Worm (Caenorhabditis elegans): Measurements from ENCODE around the gene srd-32.
A peak's percentile ranks its signal among the peaks of the same experiment; 100 is the strongest.

srd-32 gene

ce11 chrV:4884490-4884889 is 19.0 kb downstream of the srd-32 start, which contains the start of gene T19H12.12:
T19H12.12 (plus strand) TSS chrV:4884790.
- no peak for TF ChIP-seq egl-43 (GFP tag; IDR thresholded peaks at IDR 0.05)
- TF ChIP-seq lim-7 (GFP tag; IDR thresholded peaks at IDR 0.05) = no peak
- no peak for TF ChIP-seq ceh-62 (tag; optimal IDR thresholded peaks at IDR 0.05)
- no peak for TF ChIP-seq dmd-8 (GFP tag; IDR thresholded peaks at IDR 0.05)
- TF ChIP-seq hlh-30 (tag; optimal IDR thresholded peaks at IDR 0.05; ENCODE audit: insufficient read depth) = no peak

- TF ChIP-seq mdl-1 (tag; optimal IDR thresholded peaks at IDR 0.05) (no peak), ceh-32 (tag; optimal IDR thresholded peaks at IDR 0.05; ENCODE audit: poor library complexity) (no peak), R02D3.7 (tag; optimal IDR thresholded peaks at IDR 0.05) (no peak), snpc-4 (tag; optimal IDR thresholded peaks at IDR 0.05) (no peak), zip-2 (tag; optimal IDR thresholded peaks at IDR 0.05) (no peak), zip-11 (GFP tag; IDR thresholded peaks at IDR 0.05) (no peak), F26F4.8 (GFP tag; conservative IDR thresholded peaks at IDR 0.05) (no peak), daf-19 (GFP tag; conservative IDR thresholded peaks at IDR 0.05) (no peak), cey-2 (tag; optimal IDR thresholded peaks at IDR 0.05; ENCODE audit: borderline replicate concordance, insufficient read depth) (no peak), nhr-77 (tag; optimal IDR thresholded peaks at IDR 0.05) (no peak), dmd-9 (GFP tag; IDR thresholded peaks at IDR 0.05) (no peak), ces-1 (GFP tag; optimal IDR thresholded peaks at IDR 0.05) (no peak), jun-1 (tag; optimal IDR thresholded peaks at IDR 0.05) (no peak), daf-16 (GFP tag; optimal IDR thresholded peaks at IDR 0.05) (no peak), daf-16 (tag; optimal IDR thresholded peaks at IDR 0.05) (no peak), lin-38 (GFP tag; IDR thresholded peaks at IDR 0.05) (no peak), Y105C5A.15 (GFP tag; IDR thresholded peaks at IDR 0.05) (no peak), vab-7 (GFP tag; IDR thresholded peaks at IDR 0.05) (no peak), ztf-7 (tag; optimal IDR thresholded peaks at IDR 0.05) (no peak), mep-1 (tag; optimal IDR thresholded peaks at IDR 0.05) (no peak), daf-12 (tag; optimal IDR thresholded peaks at IDR 0.05) (no peak)
Measured at ce11 chrV:4885372-4885771, 19.9 kb downstream of the srd-32 start, which contains the start of gene T19H12.3. T19H12.3 (plus strand) TSS chrV:4885672.

- TF ChIP-seq pqm-1 (tag; optimal IDR thresholded peaks at IDR 0.05) = peak; percentile 71
- TF ChIP-seq nhr-77 (tag; optimal IDR thresholded peaks at IDR 0.05) = peak; percentile 58
- TF ChIP-seq T20F7.1 (GFP tag; optimal IDR thresholded peaks at IDR 0.05) = no peak
- peak; percentile 60 for TF ChIP-seq dmd-6 (GFP tag; IDR thresholded peaks at IDR 0.05)
- peak; percentile 57 for TF ChIP-seq ztf-7 (tag; optimal IDR thresholded peaks at IDR 0.05)
- TF ChIP-seq mep-1 (tag; optimal IDR thresholded peaks at IDR 0.05) = peak; percentile 18
- no peak for TF ChIP-seq spr-1 (tag; optimal IDR thresholded peaks at IDR 0.05)
- TF ChIP-seq nhr-28 (tag; optimal IDR thresholded peaks at IDR 0.05) = peak; percentile 93
- TF ChIP-seq ctbp-1 (GFP tag; IDR thresholded peaks at IDR 0.05) = no peak
- TF ChIP-seq dpl-1 (GFP tag; optimal IDR thresholded peaks at IDR 0.05) = no peak
- TF ChIP-seq hlh-11 (tag; optimal IDR thresholded peaks at IDR 0.05) = peak; percentile 37
- TF ChIP-seq daf-16 (GFP tag; optimal IDR thresholded peaks at IDR 0.05) = no peak
- TF ChIP-seq daf-16 (tag; optimal IDR thresholded peaks at IDR 0.05) = peak; percentile 54
- no peak for TF ChIP-seq Y105C5A.15 (GFP tag; IDR thresholded peaks at IDR 0.05)
- TF ChIP-seq dve-1 (tag; optimal IDR thresholded peaks at IDR 0.05; ENCODE audit: insufficient read depth) = peak; percentile 35
- peak; percentile 18 for TF ChIP-seq hlh-30 (tag; optimal IDR thresholded peaks at IDR 0.05; ENCODE audit: insufficient read depth)
- peak; percentile 28 for TF ChIP-seq nhr-102 (tag; optimal IDR thresholded peaks at IDR 0.05)
Measured at ce11 chrV:4889477-4889876, 24.0 kb downstream of the srd-32 start, which contains the start of gene ugt-12. ugt-12 (minus strand) TSS chrV:4889629.

- TF ChIP-seq Y48G9A.11 (GFP tag; IDR thresholded peaks at IDR 0.05) = peak; percentile 87
- TF ChIP-seq lin-13 (GFP tag; optimal IDR thresholded peaks at IDR 0.05) = peak; percentile 32
- peak; percentile 98 for TF ChIP-seq lin-38 (GFP tag; IDR thresholded peaks at IDR 0.05)
- TF ChIP-seq hlh-11 (tag; optimal IDR thresholded peaks at IDR 0.05) = no peak
- TF ChIP-seq vab-7 (GFP tag; IDR thresholded peaks at IDR 0.05) = peak; percentile 18; the same call in 1 of the 2 replicates
- TF ChIP-seq ceh-62 (tag; optimal IDR thresholded peaks at IDR 0.05) = no peak
- TF ChIP-seq snpc-1.2 (GFP tag; IDR thresholded peaks at IDR 0.05) = peak; percentile 78
- TF ChIP-seq F49E8.2 (tag; optimal IDR thresholded peaks at IDR 0.05; ENCODE audit: borderline replicate concordance) = peak; percentile 85
- no peak for TF ChIP-seq nhr-77 (tag; optimal IDR thresholded peaks at IDR 0.05)
- peak; percentile 91 for TF ChIP-seq unc-130 (GFP tag; optimal IDR thresholded peaks at IDR 0.05)
Measured at ce11 chrV:4889976-4890479, 24.6 kb downstream of the srd-32 start, which contains the start of gene T19H12.2. T19H12.2 (plus strand) TSS chrV:4890429.
